Fruit fly (Drosophila melanogaster): Measurements from ENCODE around the gene ago.

DNA sequence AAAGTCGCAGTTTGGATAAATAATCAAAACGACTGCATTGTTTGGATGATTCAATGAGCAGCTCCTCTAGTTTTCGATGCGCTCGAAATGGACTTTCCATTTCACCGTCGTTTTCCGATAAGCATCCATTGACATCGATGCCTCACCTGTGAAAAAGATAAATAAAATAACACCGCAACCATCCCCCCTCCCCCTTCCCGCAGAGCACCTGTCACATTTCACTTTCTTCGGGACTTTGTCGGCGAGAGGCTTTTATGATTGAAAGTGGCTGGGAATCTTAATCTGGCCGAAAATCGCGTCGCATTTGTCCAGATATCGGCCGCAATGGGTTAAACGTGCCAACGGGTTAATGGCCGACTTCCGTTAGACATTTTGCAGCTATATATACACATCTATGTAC lies 15.1 kb upstream of the ago start:
- TF ChIP-seq pad (GFP tag; optimal IDR thresholded peaks at IDR 0.05) (no peak), tj (GFP tag; optimal IDR thresholded peaks at IDR 0.05) (no peak), kay (GFP tag; ENCODE audit: borderline replicate concordance) (no peak), CG7045 (GFP tag; optimal IDR thresholded peaks at IDR 0.05) (no peak)
